Worm (Caenorhabditis elegans) whole organism, mixed stage, embryonic: ENCODE data around the gene mnp-1.

ENCODE experiments used
- M03D4.4 ChIP-seq: sonication (generic microtip); optimal IDR thresholded peaks from 2 replicates; lab custom pipeline; 2017; ENCODE audit warnings: mild to moderate bottlenecking, missing genetic modification characterization, missing compliant biosample characterization
- bed-3 ChIP-seq: fragments of 200-800 bp; sonication (Bioruptor generic); optimal IDR thresholded peaks from 3 replicates; lab custom pipeline; 2018; ENCODE audit warnings: mild to moderate bottlenecking, missing genetic modification characterization, moderate library complexity, missing compliant biosample characterization
- ces-1 ChIP-seq: fragments of 150-350 bp; optimal IDR thresholded peaks from 2 replicates; lab custom pipeline; 2014; ENCODE audit warnings: missing biosample characterization, missing genetic modification reagents, missing genetic modification characterization
- cnd-1 ChIP-seq: fragments of 200-800 bp; sonication (Bioruptor generic); optimal IDR thresholded peaks from 2 replicates; lab custom pipeline; 2018; ENCODE audit warnings: mild to moderate bottlenecking, missing genetic modification characterization, missing compliant biosample characterization
- drap-1 ChIP-seq: fragments of 200-800 bp; sonication (Bioruptor generic); optimal IDR thresholded peaks from 3 replicates; lab custom pipeline; 2018; ENCODE audit warnings: mild to moderate bottlenecking, missing genetic modification characterization, missing compliant biosample characterization
- elt-1 ChIP-seq: sonication (generic microtip); optimal IDR thresholded peaks from 2 replicates; lab custom pipeline; 2017; ENCODE audit warnings: missing genetic modification characterization, mild to moderate bottlenecking, missing compliant biosample characterization, antibody characterized with exemption, moderate library complexity, borderline replicate concordance; ENCODE audit not compliant: insufficient read depth
- elt-3 ChIP-seq: fragments of 150-350 bp; optimal IDR thresholded peaks from 2 replicates; lab custom pipeline; 2014; ENCODE audit warnings: missing biosample characterization, missing genetic modification characterization
- ham-2 ChIP-seq: fragments of 200-800 bp; sonication (Bioruptor generic); optimal IDR thresholded peaks from 2 replicates; lab custom pipeline; 2018; ENCODE audit warnings: mild to moderate bottlenecking, missing genetic modification characterization, missing compliant biosample characterization
- lin-13 ChIP-seq: fragments of 150-350 bp; optimal IDR thresholded peaks from 2 replicates; lab custom pipeline; 2014; ENCODE audit warnings: missing biosample characterization, missing genetic modification characterization
- lsy-2 ChIP-seq: fragments of 150-350 bp; optimal IDR thresholded peaks from 2 replicates; lab custom pipeline; 2014; ENCODE audit warnings: missing biosample characterization, missing genetic modification characterization
- mls-2 ChIP-seq: sonication (generic microtip); optimal IDR thresholded peaks from 2 replicates; lab custom pipeline; 2016; ENCODE audit warnings: mild to moderate bottlenecking, missing genetic modification characterization, moderate library complexity, missing compliant biosample characterization
- nhr-12 ChIP-seq: fragments of 150-350 bp; optimal IDR thresholded peaks from 2 replicates; lab custom pipeline; 2014; ENCODE audit warnings: missing biosample characterization, missing genetic modification characterization
- nhr-237 ChIP-seq: fragments of 150-350 bp; optimal IDR thresholded peaks from 2 replicates; lab custom pipeline; 2014; ENCODE audit warnings: missing biosample characterization, missing genetic modification characterization
- nhr-28 ChIP-seq: fragments of 150-350 bp; optimal IDR thresholded peaks from 2 replicates; lab custom pipeline; 2014; ENCODE audit warnings: missing biosample characterization, missing genetic modification characterization
- sem-2 ChIP-seq: fragments of 200-800 bp; sonication (Bioruptor generic); optimal IDR thresholded peaks from 2 replicates; lab custom pipeline; 2018; ENCODE audit warnings: mild to moderate bottlenecking, missing genetic modification characterization, missing compliant biosample characterization
- sptf-1 ChIP-seq: sonication (generic microtip); optimal IDR thresholded peaks from 2 replicates; lab custom pipeline; 2017; ENCODE audit warnings: mild to moderate bottlenecking, missing genetic modification characterization, moderate library complexity, missing compliant biosample characterization
- unc-120 ChIP-seq: sonication (generic microtip); optimal IDR thresholded peaks from 2 replicates; lab custom pipeline; 2017; ENCODE audit warnings: missing genetic modification characterization, missing compliant biosample characterization; ENCODE audit not compliant: poor library complexity, severe bottlenecking
- unc-39 ChIP-seq: fragments of 150-350 bp; optimal IDR thresholded peaks from 2 replicates; lab custom pipeline; 2014; ENCODE audit warnings: missing biosample characterization, missing genetic modification characterization
- ztf-11 ChIP-seq: fragments of 150-350 bp; optimal IDR thresholded peaks from 2 replicates; lab custom pipeline; 2014; ENCODE audit warnings: missing biosample characterization, missing genetic modification characterization

Gene mnp-1

DNA sequence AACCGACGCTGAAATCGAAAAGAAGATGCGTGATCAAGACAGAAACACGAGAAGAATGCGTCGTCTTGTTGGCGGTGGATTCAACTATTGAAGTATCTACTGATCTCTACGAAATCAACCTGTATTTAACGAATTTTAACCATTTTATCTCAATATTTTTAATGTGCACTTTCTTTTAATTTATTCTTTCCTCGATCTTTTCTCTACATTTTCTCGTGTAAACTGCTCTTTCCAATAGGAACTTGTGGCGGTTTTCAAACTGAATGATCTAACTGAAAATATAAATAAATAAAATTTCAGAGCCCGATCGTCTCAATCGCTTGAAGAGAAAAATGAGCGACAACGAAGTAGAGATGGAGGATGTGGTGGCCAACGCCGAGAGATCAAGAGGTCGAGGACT lies 49.6 kb downstream of the mnp-1 start, which contains the start of gene rnp-4:
TSS of gene rnp-4 (plus strand) at position 301 of the 400 bp plus-strand sequence.
- TF ChIP-seq nhr-237 (tag; lab: Kevin White, UChicago) = no peak
- TF ChIP-seq sptf-1 (tag; lab: Kevin White, UChicago) = no peak
- no peak for TF ChIP-seq ces-1 (GFP tag; lab: Kevin White, UChicago)
- TF ChIP-seq elt-1 (tag; lab: Kevin White, UChicago) = no peak
- TF ChIP-seq nhr-12 = no peak
- no peak for TF ChIP-seq mls-2 (tag; lab: Kevin White, UChicago)

ce11 chrIII:4407144-4407543 lies 50.8 kb downstream of the mnp-1 start, which contains the start of gene prdx-3:
prdx-3 (plus strand) TSS chrIII:4407444.
- TF ChIP-seq lin-13 (no peak), sem-2 (no peak), nhr-12 (no peak), drap-1 (GFP tag; lab: Kevin White, UChicago) (no peak)

DNA sequence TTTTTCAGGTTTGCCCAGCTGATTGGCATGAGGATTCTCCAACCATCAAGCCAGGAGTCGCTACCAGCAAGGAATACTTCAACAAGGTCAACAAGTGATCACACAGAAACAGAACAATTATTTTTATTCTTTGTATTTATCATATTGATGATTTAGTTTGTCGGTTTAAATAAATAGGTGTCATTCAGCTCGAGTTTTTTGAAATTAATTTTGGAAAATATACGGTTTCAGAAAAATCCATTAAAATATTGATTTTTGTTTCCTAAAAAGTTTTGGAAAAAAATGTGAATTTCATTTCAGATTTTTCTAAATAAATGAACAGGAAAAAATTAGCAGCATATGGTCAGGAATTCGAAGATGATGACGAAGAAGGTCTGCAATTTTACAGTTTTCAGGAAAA lies 51.9 kb downstream of the mnp-1 start, which contains the start of gene gpch-1:
TSS of gene gpch-1 (plus strand) at position 301 of the 400 bp plus-strand sequence.
- TF ChIP-seq ztf-11 (tag; lab: Kevin White, UChicago) (no peak), lin-13 (no peak), ces-1 (GFP tag; lab: Kevin White, UChicago) (no peak), nhr-28 (tag; lab: Kevin White, UChicago) (no peak)

DNA sequence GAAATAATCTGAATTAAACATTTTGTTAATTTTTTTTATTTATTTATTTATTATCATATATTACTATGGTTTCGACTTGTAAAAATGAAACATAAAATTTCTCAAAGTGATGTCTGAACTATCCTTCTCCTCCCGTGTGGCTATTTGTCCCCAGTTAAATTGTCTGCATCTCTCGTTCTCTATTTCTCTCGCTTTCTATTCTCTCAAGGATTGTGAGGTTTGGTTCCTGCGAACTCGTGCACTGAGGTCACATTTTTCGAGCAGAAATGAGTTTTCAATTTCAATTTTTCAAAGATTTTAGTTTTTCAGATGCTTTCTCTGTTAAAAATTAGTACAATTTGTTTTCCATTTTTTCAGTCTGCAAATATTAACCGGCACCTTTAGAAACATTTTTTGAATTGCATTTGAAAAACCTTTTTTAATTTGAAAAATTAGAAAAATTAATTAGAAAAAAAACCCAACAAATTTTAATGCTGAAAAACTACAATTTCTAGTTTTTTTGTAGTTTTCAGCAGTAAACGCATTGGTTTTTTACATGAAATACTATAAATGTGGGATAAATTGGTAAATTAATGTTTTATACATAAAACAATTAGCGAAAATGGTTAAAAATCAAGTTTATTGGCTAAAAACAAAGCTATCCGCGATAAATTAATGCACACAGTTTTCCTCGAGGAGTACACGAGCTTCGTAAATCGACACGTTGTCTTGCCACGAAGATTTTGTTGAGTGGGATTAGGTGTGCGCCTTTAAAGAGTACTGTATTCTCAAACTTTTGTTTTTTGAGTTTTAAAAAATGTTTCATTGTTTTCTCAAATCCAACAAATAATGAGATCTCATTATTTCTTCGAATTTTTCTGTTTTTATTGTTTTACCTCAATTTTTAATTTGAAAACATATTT lies 56.0 kb downstream of the mnp-1 start:
- TF ChIP-seq nhr-237 (tag; lab: Kevin White, UChicago) = no peak
- TF ChIP-seq unc-39 = no peak
- TF ChIP-seq sem-2 = no peak
- peak; percentile 8 for TF ChIP-seq ces-1 (GFP tag; lab: Kevin White, UChicago)

- TF ChIP-seq drap-1 (GFP tag; lab: Kevin White, UChicago) (no peak), lin-13 (no peak), elt-3 (tag; lab: Kevin White, UChicago) (no peak), elt-1 (tag; lab: Kevin White, UChicago) (no peak)
Measured at ce11 chrIII:4413099-4413498, 56.7 kb downstream of the mnp-1 start, which contains the start of gene mpc-1. mpc-1 (plus strand) TSS chrIII:4413457.

- TF ChIP-seq sem-2 = peak; percentile 54
- peak; percentile 18 for TF ChIP-seq lsy-2 (tag; lab: Kevin White, UChicago)
- peak; percentile 12 for TF ChIP-seq ces-1 (GFP tag; lab: Kevin White, UChicago)
- peak; percentile 64 for TF ChIP-seq drap-1 (GFP tag; lab: Kevin White, UChicago)
- TF ChIP-seq sptf-1 (tag; lab: Kevin White, UChicago) = peak; percentile 61
- peak; percentile 20 for TF ChIP-seq mls-2 (tag; lab: Kevin White, UChicago)
- peak; percentile 7 for TF ChIP-seq unc-120 (tag; lab: Kevin White, UChicago)
- TF ChIP-seq ham-2 = peak; percentile 7
- peak; percentile 30 for TF ChIP-seq bed-3 (GFP tag; lab: Kevin White, UChicago)
- peak; percentile 62 for TF ChIP-seq cnd-1
- TF ChIP-seq M03D4.4 (tag; lab: Kevin White, UChicago) = peak; percentile 46
Measured at ce11 chrIII:4414041-4414440, 57.6 kb downstream of the mnp-1 start.
